Worm (Caenorhabditis elegans) whole organism, early embryonic: ENCODE measurements around the gene aaim-1.

Experiments used
- ama-1 ChIP-seq: fragments of 150-350 bp; optimal IDR thresholded peaks from 2 replicates; lab custom pipeline; 2014
- scrt-1 ChIP-seq: fragments of 200-800 bp; sonication (Bioruptor generic); IDR thresholded peaks from 2 replicates; pipeline ENCODE4 v1.3.6; 2022; ENCODE audit warnings: missing genetic modification characterization, missing compliant biosample characterization

DNA sequence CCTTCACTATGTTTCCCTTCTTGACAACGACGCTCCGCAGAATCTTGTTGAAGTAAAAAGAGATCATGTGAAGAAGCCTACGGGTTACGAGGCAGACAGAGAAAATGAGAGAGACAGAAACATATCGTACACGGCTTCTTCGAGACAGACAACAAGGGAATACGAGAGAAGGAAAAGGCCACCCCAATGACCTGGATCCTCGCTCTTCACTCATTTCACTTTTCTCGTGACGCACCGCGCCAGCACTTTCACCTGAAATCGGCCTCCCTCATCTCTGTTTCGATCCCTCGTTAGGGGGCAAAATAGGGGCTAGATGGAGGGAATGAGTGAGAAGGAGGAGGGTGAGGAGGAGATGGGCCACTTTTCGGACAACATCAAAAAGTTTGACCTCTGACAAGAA, 47.0 kb downstream of the aaim-1 start:
- TF ChIP-seq scrt-1 (GFP tag; lab: Robert Waterston, UW) (no peak), ama-1 (lab: Kevin White, UChicago) (no peak)
